Fruit fly (Drosophila melanogaster) whole organism, embryonic: ENCODE results near the gene mwh.
A peak's percentile ranks its signal among the peaks of the same experiment; 100 is the strongest.

Source experiments
- Blimp-1 ChIP-seq: fragments of 200-800 bp; sonication (Bioruptor generic); optimal IDR thresholded peaks from 3 replicates; lab custom pipeline; 2018; ENCODE audit warnings: missing biosample characterization, missing genetic modification characterization, mild to moderate bottlenecking, moderate library complexity, missing genetic modification reagents
- CG12219 ChIP-seq: fragments of 200-800 bp; sonication (Bioruptor generic); optimal IDR thresholded peaks from 3 replicates; lab custom pipeline; 2018; ENCODE audit warnings: missing biosample characterization, mild to moderate bottlenecking, missing genetic modification characterization
- CG13296 ChIP-seq: fragments of 200-800 bp; sonication (Bioruptor generic); optimal IDR thresholded peaks from 3 replicates; lab custom pipeline; 2018; ENCODE audit warnings: missing biosample characterization, mild to moderate bottlenecking, missing genetic modification characterization
- CG13424 ChIP-seq: fragments of 200-800 bp; sonication (Bioruptor generic); optimal IDR thresholded peaks from 2 replicates; lab custom pipeline; 2019; ENCODE audit warnings: missing biosample characterization, mild to moderate bottlenecking, missing genetic modification characterization, moderate library complexity
- CG14667 ChIP-seq: fragments of 200-800 bp; sonication (Bioruptor generic); IDR thresholded peaks from 2 replicates; pipeline ENCODE4 v1.3.6; 2022; ENCODE audit warnings: missing biosample characterization, missing genetic modification characterization
- CG16813 ChIP-seq: fragments of 200-800 bp; sonication (Bioruptor generic); IDR thresholded peaks from 3 replicates; pipeline ENCODE4 v1.3.6; 2022; ENCODE audit warnings: missing biosample characterization, missing genetic modification characterization; ENCODE audit not compliant: partially characterized antibody
- CG17359 ChIP-seq: fragments of 200-800 bp; sonication (Bioruptor generic); optimal IDR thresholded peaks from 3 replicates; lab custom pipeline; 2018; ENCODE audit warnings: missing biosample characterization, mild to moderate bottlenecking, missing genetic modification characterization, moderate library complexity
- CG17802 ChIP-seq: fragments of 200-800 bp; sonication (Bioruptor generic); optimal IDR thresholded peaks from 2 replicates; lab custom pipeline; 2018; ENCODE audit warnings: missing biosample characterization, mild to moderate bottlenecking, missing genetic modification characterization, moderate library complexity
- CG18262 ChIP-seq: fragments of 200-800 bp; optimal IDR thresholded peaks from 3 replicates; lab custom pipeline; 2019; ENCODE audit warnings: missing biosample characterization, mild to moderate bottlenecking, missing genetic modification characterization, moderate library complexity
- CG18599 ChIP-seq: fragments of 200-800 bp; sonication (Bioruptor generic); optimal IDR thresholded peaks from 3 replicates; lab custom pipeline; 2017; ENCODE audit warnings: missing biosample characterization, missing genetic modification characterization, mild to moderate bottlenecking, moderate library complexity, missing genetic modification reagents
- CG30020 ChIP-seq: fragments of 200-800 bp; optimal IDR thresholded peaks from 2 replicates; lab custom pipeline; 2019; ENCODE audit warnings: missing biosample characterization, mild to moderate bottlenecking, missing genetic modification characterization, moderate library complexity
- CG32767 ChIP-seq: fragments of 200-800 bp; sonication (Bioruptor generic); IDR thresholded peaks from 2 replicates; pipeline ENCODE4 v1.3.6; 2022; ENCODE audit warnings: missing biosample characterization, missing genetic modification characterization
- CG4424 ChIP-seq: fragments of 200-800 bp; sonication (Bioruptor generic); optimal IDR thresholded peaks from 3 replicates; lab custom pipeline; 2016; ENCODE audit warnings: missing biosample characterization, missing genetic modification characterization
- CG7745 ChIP-seq: fragments of 200-800 bp; sonication (Bioruptor generic); optimal IDR thresholded peaks from 2 replicates; lab custom pipeline; 2018; ENCODE audit warnings: missing biosample characterization, mild to moderate bottlenecking, missing genetic modification characterization, moderate library complexity
- CG8944 ChIP-seq: fragments of 200-800 bp; sonication (Bioruptor generic); optimal IDR thresholded peaks from 3 replicates; lab custom pipeline; 2016; ENCODE audit warnings: missing biosample characterization, missing genetic modification characterization
- CHES-1-like ChIP-seq: fragments of 200-800 bp; sonication (Bioruptor generic); optimal IDR thresholded peaks from 2 replicates; lab custom pipeline; 2016; ENCODE audit warnings: missing biosample characterization, missing genetic modification characterization
- Deaf1 ChIP-seq: fragments of 200-800 bp; optimal IDR thresholded peaks from 3 replicates; lab custom pipeline; 2019; ENCODE audit warnings: missing biosample characterization, mild to moderate bottlenecking, missing genetic modification characterization, moderate library complexity
- Dek ChIP-seq: fragments of 200-800 bp; sonication (Bioruptor generic); optimal IDR thresholded peaks from 3 replicates; lab custom pipeline; 2019; ENCODE audit warnings: missing biosample characterization, mild to moderate bottlenecking, missing genetic modification characterization, moderate library complexity
- ERR ChIP-seq: fragments of 200-800 bp; sonication (Bioruptor generic); optimal IDR thresholded peaks from 2 replicates; lab custom pipeline; 2016; ENCODE audit warnings: missing biosample characterization, missing genetic modification characterization
- Fer1 ChIP-seq: fragments of 200-800 bp; sonication (Bioruptor generic); optimal IDR thresholded peaks from 2 replicates; lab custom pipeline; 2017; ENCODE audit warnings: missing biosample characterization, mild to moderate bottlenecking, missing genetic modification characterization
- HHEX ChIP-seq: fragments of 200-800 bp; sonication (Bioruptor generic); optimal IDR thresholded peaks from 3 replicates; lab custom pipeline; 2017; ENCODE audit warnings: missing biosample characterization, mild to moderate bottlenecking, missing genetic modification characterization, missing genetic modification reagents
- Hr39 ChIP-seq: fragments of >200 bp; optimal IDR thresholded peaks from 2 replicates; lab custom pipeline; 2017
- Hr78 ChIP-seq, 2 experiments: fragments of 200-800 bp in 1 of 2; fragments of >200 bp in 1 of 2; sonication (Bioruptor generic) in 1 of 2; optimal IDR thresholded peaks; 2 replicates each; lab custom pipeline; 2017 to 2019; ENCODE audit warnings: missing biosample characterization in 2 of 2, missing genetic modification characterization in 2 of 2, mild to moderate bottlenecking in 1 of 2, moderate library complexity in 1 of 2
- Lpt ChIP-seq: fragments of >200 bp; optimal IDR thresholded peaks from 2 replicates; lab custom pipeline; 2018; ENCODE audit warnings: missing biosample characterization, missing genetic modification characterization
- Med ChIP-seq: fragments of 200-800 bp; sonication (Bioruptor generic); peaks from one replicate; lab custom pipeline; 2016; ENCODE audit warnings: missing biosample characterization, missing genetic modification characterization, mild to moderate bottlenecking, inconsistent platforms, moderate library complexity
- Meics ChIP-seq: fragments of 200-800 bp; sonication (Bioruptor generic); optimal IDR thresholded peaks from 2 replicates; lab custom pipeline; 2017; ENCODE audit warnings: missing biosample characterization, mild to moderate bottlenecking, missing genetic modification characterization
- NC2β ChIP-seq: fragments of 200-800 bp; sonication (Bioruptor generic); optimal IDR thresholded peaks from 2 replicates; lab custom pipeline; 2016; ENCODE audit warnings: missing biosample characterization, missing genetic modification characterization
- Opbp ChIP-seq: fragments of 200-800 bp; sonication (Bioruptor generic); IDR thresholded peaks from 3 replicates; pipeline ENCODE4 v1.3.6; 2022; ENCODE audit warnings: missing biosample characterization, missing genetic modification characterization; ENCODE audit not compliant: partially characterized antibody
- Spps ChIP-seq: fragments of 200-800 bp; sonication (Bioruptor generic); optimal IDR thresholded peaks from 2 replicates; lab custom pipeline; 2018; ENCODE audit warnings: missing biosample characterization, mild to moderate bottlenecking, missing genetic modification characterization
- Sry-δ ChIP-seq: fragments of 200-800 bp; sonication (Bioruptor generic); optimal IDR thresholded peaks from 2 replicates; lab custom pipeline; 2016; ENCODE audit warnings: missing biosample characterization, missing genetic modification characterization
- Tbp ChIP-seq: fragments of >200 bp; optimal IDR thresholded peaks from 2 replicates; lab custom pipeline; 2018; ENCODE audit warnings: missing biosample characterization, missing genetic modification characterization
- ac ChIP-seq: fragments of 200-800 bp; sonication (Bioruptor generic); optimal IDR thresholded peaks from 3 replicates; lab custom pipeline; 2017; ENCODE audit warnings: missing biosample characterization, mild to moderate bottlenecking, missing genetic modification characterization
- crp ChIP-seq, 2 experiments: fragments of 200-800 bp; sonication (Bioruptor generic); optimal IDR thresholded peaks; 2 replicates in 1 of 2; 3 replicates in 1 of 2; lab custom pipeline; 2017; ENCODE audit warnings: missing biosample characterization in 2 of 2, missing genetic modification characterization in 2 of 2, mild to moderate bottlenecking in 1 of 2, moderate library complexity in 1 of 2
- da ChIP-seq: fragments of 200-800 bp; sonication (Bioruptor generic); optimal IDR thresholded peaks from 2 replicates; lab custom pipeline; 2016; ENCODE audit warnings: missing biosample characterization, missing genetic modification characterization
- dati ChIP-seq: fragments of 200-800 bp; sonication (Bioruptor generic); IDR thresholded peaks from 2 replicates; pipeline ENCODE4 v1.3.6; 2022; ENCODE audit warnings: missing biosample characterization, missing genetic modification characterization
- dimm ChIP-seq: fragments of 200-800 bp; sonication (Bioruptor generic); IDR thresholded peaks from 2 replicates; pipeline ENCODE4 v1.3.6; 2022; ENCODE audit warnings: missing biosample characterization, missing genetic modification characterization
- disco-r ChIP-seq: fragments of 200-800 bp; sonication (Bioruptor generic); optimal IDR thresholded peaks from 2 replicates; lab custom pipeline; 2016; ENCODE audit warnings: missing biosample characterization, missing genetic modification characterization
- dmrt99B ChIP-seq: fragments of 200-800 bp; sonication (Bioruptor generic); optimal IDR thresholded peaks from 2 replicates; lab custom pipeline; 2018; ENCODE audit warnings: missing biosample characterization, mild to moderate bottlenecking, missing genetic modification characterization, moderate library complexity
- dysf ChIP-seq: fragments of 200-800 bp; sonication (Bioruptor generic); IDR thresholded peaks from 3 replicates; pipeline ENCODE4 v1.3.6; 2022; ENCODE audit warnings: missing biosample characterization, missing genetic modification characterization
- fu2 ChIP-seq: fragments of 200-800 bp; sonication (Bioruptor generic); optimal IDR thresholded peaks from 2 replicates; lab custom pipeline; 2016; ENCODE audit warnings: missing biosample characterization, missing genetic modification characterization
- gsb ChIP-seq: fragments of 200-800 bp; sonication (Bioruptor generic); IDR thresholded peaks from 2 replicates; pipeline ENCODE4 v1.3.6; 2022; ENCODE audit warnings: missing biosample characterization, missing genetic modification characterization
- lola ChIP-seq, 3 experiments: fragments of >200 bp in 2 of 3; fragments of 200-800 bp in 1 of 3; sonication (Bioruptor generic) in 1 of 3; optimal IDR thresholded peaks; 2 replicates each; lab custom pipeline; 2017 to 2019; ENCODE audit warnings: missing biosample characterization in 3 of 3, missing genetic modification characterization in 3 of 3, mild to moderate bottlenecking in 1 of 3, moderate library complexity in 1 of 3
- lov ChIP-seq, 2 experiments: fragments of 200-800 bp in 1 of 2; fragments of >200 bp in 1 of 2; sonication (Bioruptor generic) in 1 of 2; IDR thresholded peaks in 1 of 2; optimal IDR thresholded peaks in 1 of 2; 2 replicates in 1 of 2; 3 replicates in 1 of 2; pipeline versions ENCODE4 v1.3.6 to Lab custom; 2017 to 2022; ENCODE audit warnings: missing biosample characterization in 1 of 2, missing genetic modification characterization in 1 of 2
- nerfin-1 ChIP-seq: fragments of 200-800 bp; sonication (Bioruptor generic); optimal IDR thresholded peaks from 3 replicates; lab custom pipeline; 2019; ENCODE audit warnings: missing biosample characterization, mild to moderate bottlenecking, missing genetic modification characterization, moderate library complexity
- pan ChIP-seq, 4 experiments: fragments of >200 bp in 3 of 4; fragments of 200-800 bp in 1 of 4; sonication (Bioruptor generic) in 1 of 4; optimal IDR thresholded peaks in 3 of 4; IDR thresholded peaks in 1 of 4; 2 replicates each; pipeline versions ENCODE4 v1.3.6 to Lab custom; 2017 to 2022; ENCODE audit warnings: missing biosample characterization in 2 of 4, missing genetic modification characterization in 2 of 4, mixed read lengths in 1 of 4
- pzg ChIP-seq: fragments of 200-800 bp; sonication (Bioruptor generic); optimal IDR thresholded peaks from 3 replicates; lab custom pipeline; 2018; ENCODE audit warnings: missing biosample characterization, mild to moderate bottlenecking, missing genetic modification characterization, moderate library complexity
- tna ChIP-seq: fragments of 200-800 bp; sonication (Bioruptor generic); IDR thresholded peaks from 2 replicates; pipeline ENCODE4 v1.3.6; 2022; ENCODE audit warnings: missing biosample characterization, missing genetic modification characterization; ENCODE audit not compliant: partially characterized antibody
- tx ChIP-seq: fragments of 200-800 bp; sonication (Bioruptor generic); optimal IDR thresholded peaks from 2 replicates; lab custom pipeline; 2016; ENCODE audit warnings: missing biosample characterization, missing genetic modification characterization
- vfl ChIP-seq: fragments of 200-800 bp; sonication (Bioruptor generic); optimal IDR thresholded peaks from 2 replicates; lab custom pipeline; 2016; ENCODE audit warnings: missing biosample characterization, missing genetic modification characterization
- vvl ChIP-seq: fragments of 200-800 bp; sonication (Bioruptor generic); IDR thresholded peaks from 2 replicates; pipeline ENCODE4 v1.3.6; 2022; ENCODE audit warnings: missing biosample characterization, missing genetic modification characterization

Gene mwh

DNA sequence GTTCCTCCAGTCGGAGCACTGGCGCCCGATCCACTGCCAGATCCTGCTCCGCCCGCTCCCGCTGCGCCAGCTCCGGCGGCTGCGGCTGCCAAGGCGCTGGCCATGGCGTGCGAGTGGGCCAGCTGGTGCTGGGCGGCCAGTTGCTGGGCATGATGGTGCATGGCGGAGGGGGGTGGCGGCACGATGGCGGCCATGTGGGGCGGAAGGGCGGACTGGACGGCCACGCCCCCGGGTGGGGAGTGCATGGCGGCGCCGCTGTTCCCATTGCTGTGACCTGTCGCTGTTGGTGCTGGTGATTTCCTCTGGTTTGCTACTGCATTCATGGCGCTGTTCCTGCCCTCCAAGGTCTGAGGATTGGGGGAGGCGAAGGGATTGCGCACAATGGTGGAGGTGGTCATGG, 27.7 kb upstream of the mwh start (continued):
- TF ChIP-seq CG18599 (GFP tag; lab: Kevin White, UChicago), result no peak
- TF ChIP-seq dysf (GFP tag; lab: Robert Waterston, UW), result no peak
- TF ChIP-seq NC2β, result no peak
- no peak for TF ChIP-seq crp (GFP tag; optimal IDR thresholded peaks at IDR 0.05; lab: Kevin White, UChicago)
- no peak for TF ChIP-seq CG30020 (tag; lab: Kevin White, UChicago)
- TF ChIP-seq CG8944, result no peak
- TF ChIP-seq Blimp-1 (GFP tag; lab: Kevin White, UChicago), result no peak
- TF ChIP-seq Med (GFP tag; lab: Kevin White, UChicago), result peak; percentile 32
- TF ChIP-seq CG4424 (GFP tag; lab: Kevin White, UChicago), result no peak
- no peak for TF ChIP-seq lov (optimal IDR thresholded peaks at IDR 0.05; lab: Kevin White, UChicago)
- no peak for TF ChIP-seq lov (GFP tag; IDR thresholded peaks at IDR 0.05; lab: Robert Waterston, UW)
- no peak for TF ChIP-seq CG13296
- TF ChIP-seq Hr39, result peak; percentile 47
- no peak for TF ChIP-seq dati (GFP tag; lab: Robert Waterston, UW)
- peak; percentile 16; the same call in 1 of the 2 replicates for TF ChIP-seq CG14667
- TF ChIP-seq CG17359 (tag; lab: Kevin White, UChicago), result no peak
- no peak for TF ChIP-seq Deaf1 (tag; lab: Kevin White, UChicago)
- no peak for TF ChIP-seq Hr78 (GFP tag; optimal IDR thresholded peaks at IDR 0.05; lab: Kevin White, UChicago)
- TF ChIP-seq tx (GFP tag; lab: Kevin White, UChicago), result no peak
- no peak for TF ChIP-seq CG13424 (tag; lab: Kevin White, UChicago)
- no peak for TF ChIP-seq Dek (tag; lab: Kevin White, UChicago)
- no peak for TF ChIP-seq CG32767 (GFP tag; lab: Robert Waterston, UW)
- TF ChIP-seq Sry-δ (GFP tag; lab: Kevin White, UChicago), result no peak
- no peak for TF ChIP-seq dmrt99B (tag; lab: Kevin White, UChicago)
- TF ChIP-seq Lpt (GFP tag; lab: Kevin White, UChicago), result no peak
- TF ChIP-seq lola (GFP tag; optimal IDR thresholded peaks at IDR 0.05; lab: Kevin White, UChicago), result no peak
- TF ChIP-seq CG18262, result no peak
- TF ChIP-seq CG16813 (GFP tag; lab: Robert Waterston, UW), result 0 out of 3 replicates have a peak, but pooled peaks have one; percentile 12
- no peak for TF ChIP-seq CHES-1-like (GFP tag; lab: Kevin White, UChicago)
- no peak for TF ChIP-seq vfl
- TF ChIP-seq Opbp (GFP tag; lab: Robert Waterston, UW), result 0 out of 3 replicates have a peak, but pooled peaks have one; percentile 16
- TF ChIP-seq pzg (GFP tag; lab: Kevin White, UChicago), result no peak

DNA sequence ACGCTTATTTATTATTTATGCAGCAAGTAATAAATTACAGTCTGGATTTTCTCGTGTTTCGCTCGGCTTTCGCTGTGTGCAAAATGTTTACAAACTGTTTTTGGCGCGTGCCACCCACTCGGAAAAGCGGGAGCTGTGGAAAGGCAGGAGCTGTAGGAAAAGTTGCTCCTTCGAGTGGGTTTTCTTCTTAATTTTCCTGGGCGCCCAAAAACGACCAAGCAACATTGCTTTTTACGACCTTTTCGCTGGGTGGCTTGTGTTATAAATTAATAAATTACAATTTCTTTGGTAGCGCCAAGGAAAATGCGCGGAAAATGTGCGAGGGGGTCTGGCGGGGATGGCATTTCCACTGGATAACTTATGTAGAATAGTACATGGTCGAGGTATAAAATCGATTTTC, 24.1 kb upstream of the mwh start:
- TF ChIP-seq fu2 (GFP tag; lab: Kevin White, UChicago), result no peak
- TF ChIP-seq gsb (GFP tag; lab: Robert Waterston, UW), result no peak
- TF ChIP-seq Meics (GFP tag; lab: Kevin White, UChicago), result no peak
- no peak for TF ChIP-seq Spps
- no peak for TF ChIP-seq CG7745 (tag; lab: Kevin White, UChicago)
- no peak for TF ChIP-seq ERR
- TF ChIP-seq disco-r, result no peak
- TF ChIP-seq pan (optimal IDR thresholded peaks at IDR 0.05; lab: Kevin White, UChicago), result no peak
- TF ChIP-seq pan (GFP tag; optimal IDR thresholded peaks at IDR 0.05 in 1 of 2, IDR thresholded peaks at IDR 0.05 in 1 of 2), result peak in 1 of 2 experiments; percentile 25
- TF ChIP-seq CG8944, result no peak
- no peak for TF ChIP-seq CG17802 (tag; lab: Kevin White, UChicago)
- TF ChIP-seq CG12219 (GFP tag; lab: Kevin White, UChicago), result no peak
- TF ChIP-seq nerfin-1 (tag; lab: Kevin White, UChicago), result no peak
- TF ChIP-seq HHEX (GFP tag; lab: Kevin White, UChicago), result no peak
- no peak for TF ChIP-seq Fer1 (GFP tag; lab: Kevin White, UChicago)
- no peak for TF ChIP-seq tna (GFP tag; lab: Robert Waterston, UW)
- TF ChIP-seq ac (GFP tag; lab: Kevin White, UChicago), result no peak
- no peak for TF ChIP-seq dimm (GFP tag; lab: Robert Waterston, UW)
- TF ChIP-seq dysf (GFP tag; lab: Robert Waterston, UW), result 0 out of 3 replicates have a peak, but pooled peaks have one; percentile 24
- TF ChIP-seq vvl (GFP tag; lab: Robert Waterston, UW), result 0 out of 2 replicates have a peak, but pooled peaks have one; percentile 6
- TF ChIP-seq da (GFP tag; lab: Kevin White, UChicago), result no peak
- TF ChIP-seq Tbp (GFP tag; lab: Kevin White, UChicago), result no peak
